Fruit fly (Drosophila melanogaster): Measurements from ENCODE around the gene Raf.

Raf gene

dm6 chrX:2297428-2298200 is 2.3 kb downstream of the Raf start (continued):
- TF ChIP-seq Antp (GFP tag; optimal IDR thresholded peaks at IDR 0.05): peak; percentile 100
- peak; percentile 98 for TF ChIP-seq CG11456 (GFP tag; IDR thresholded peaks at IDR 0.05)
- peak; percentile 20 for TF ChIP-seq CG15479 (GFP tag; optimal IDR thresholded peaks at IDR 0.05)
- peak; percentile 97 for TF ChIP-seq CG17568 (GFP tag; optimal IDR thresholded peaks at IDR 0.05)
- peak; percentile 98 for TF ChIP-seq CG32767 (GFP tag; IDR thresholded peaks at IDR 0.05)
- TF ChIP-seq Lhr (GFP tag; optimal IDR thresholded peaks at IDR 0.05): peak; percentile 97
- TF ChIP-seq H2.0 (GFP tag; IDR thresholded peaks at IDR 0.05): peak; percentile 98
- TF ChIP-seq danr (GFP tag; IDR thresholded peaks at IDR 0.05): peak; percentile 97
- peak; percentile 99 for TF ChIP-seq mam (GFP tag; optimal IDR thresholded peaks at IDR 0.05)
- no peak for TF ChIP-seq HLH4C (GFP tag; IDR thresholded peaks at IDR 0.05; ENCODE audit: partially characterized antibody)
- TF ChIP-seq ems (GFP tag; optimal IDR thresholded peaks at IDR 0.05): peak; percentile 98
- peak; percentile 91 for TF ChIP-seq CG17612 (GFP tag; IDR thresholded peaks at IDR 0.05)
- peak; percentile 98 for TF ChIP-seq H15 (GFP tag; IDR thresholded peaks at IDR 0.05)
- TF ChIP-seq tin (GFP tag; optimal IDR thresholded peaks at IDR 0.05): peak; percentile 99
- peak; percentile 97 for TF ChIP-seq Meics (GFP tag; optimal IDR thresholded peaks at IDR 0.05)
- peak; percentile 97 for TF ChIP-seq phol (tag; optimal IDR thresholded peaks at IDR 0.05)
- peak; percentile 98 for TF ChIP-seq ase (GFP tag; IDR thresholded peaks at IDR 0.05)
- no peak for TF ChIP-seq hbn (GFP tag; IDR thresholded peaks at IDR 0.05; ENCODE audit: partially characterized antibody)
- peak; percentile 98 for TF ChIP-seq dm (GFP tag; optimal IDR thresholded peaks at IDR 0.05)
- TF ChIP-seq B-H1 (GFP tag; IDR thresholded peaks at IDR 0.05): peak; percentile 97
- no peak for TF ChIP-seq CG6791 (GFP tag; IDR thresholded peaks at IDR 0.05; ENCODE audit: partially characterized antibody)
- TF ChIP-seq CG12744 (GFP tag; optimal IDR thresholded peaks at IDR 0.05): peak; percentile 97
- TF ChIP-seq ftz-f1 (GFP tag; optimal IDR thresholded peaks at IDR 0.05): peak; percentile 95
- TF ChIP-seq CG7745 (tag; optimal IDR thresholded peaks at IDR 0.05): peak; percentile 65
- peak; percentile 92 for TF ChIP-seq CG17802 (tag; optimal IDR thresholded peaks at IDR 0.05)
- peak; percentile 100 for TF ChIP-seq sens (GFP tag)
- TF ChIP-seq scrt (GFP tag; optimal IDR thresholded peaks at IDR 0.05): peak; percentile 96
- peak; percentile 99 for TF ChIP-seq tx (GFP tag; optimal IDR thresholded peaks at IDR 0.05)
- TF ChIP-seq CG15269 (tag; optimal IDR thresholded peaks at IDR 0.05): peak; percentile 99
- TF ChIP-seq Dip3 (GFP tag; optimal IDR thresholded peaks at IDR 0.05): peak; percentile 98
- peak; percentile 79 for TF ChIP-seq CG4360 (GFP tag; IDR thresholded peaks at IDR 0.05)
- peak; percentile 97 for TF ChIP-seq CG11723 (GFP tag; optimal IDR thresholded peaks at IDR 0.05)
- peak; percentile 98 for TF ChIP-seq CG11247 (GFP tag; IDR thresholded peaks at IDR 0.05)
- TF ChIP-seq CG11695 (GFP tag; IDR thresholded peaks at IDR 0.05): peak; percentile 97
- TF ChIP-seq Gug (GFP tag; IDR thresholded peaks at IDR 0.05): peak; percentile 99
- TF ChIP-seq CG30431 (GFP tag; optimal IDR thresholded peaks at IDR 0.05): peak; percentile 98
- TF ChIP-seq Hmr (GFP tag; optimal IDR thresholded peaks at IDR 0.05): peak; percentile 98
- TF ChIP-seq Sry-δ (GFP tag; optimal IDR thresholded peaks at IDR 0.05): peak; percentile 79
- TF ChIP-seq dmrt99B (tag; optimal IDR thresholded peaks at IDR 0.05): peak; percentile 99
- TF ChIP-seq CG34376 (GFP tag; optimal IDR thresholded peaks at IDR 0.05): peak; percentile 92
- peak; percentile 99 for TF ChIP-seq CG12942 (GFP tag; optimal IDR thresholded peaks at IDR 0.05)
- peak; percentile 99 for TF ChIP-seq lilli (GFP tag; optimal IDR thresholded peaks at IDR 0.05)
- TF ChIP-seq Fer1 (GFP tag; optimal IDR thresholded peaks at IDR 0.05): peak; percentile 98
- TF ChIP-seq CrebB (tag; optimal IDR thresholded peaks at IDR 0.05): peak; percentile 98
- no peak for TF ChIP-seq ato (GFP tag; IDR thresholded peaks at IDR 0.05; ENCODE audit: partially characterized antibody)
- TF ChIP-seq Awh (GFP tag; IDR thresholded peaks at IDR 0.05): peak; percentile 99
- TF ChIP-seq cad (GFP tag; optimal IDR thresholded peaks at IDR 0.05): no peak
- peak; percentile 95 for TF ChIP-seq Gsc (GFP tag; IDR thresholded peaks at IDR 0.05)
- TF ChIP-seq gem (tag; optimal IDR thresholded peaks at IDR 0.05): peak; percentile 99
- TF ChIP-seq mld (GFP tag; IDR thresholded peaks at IDR 0.05; ENCODE audit: partially characterized antibody): no peak
